Fruit fly (Drosophila melanogaster) whole organism, wandering third instar larva: ENCODE measurements around the gene CG4465.
A peak's percentile ranks its signal among the peaks of the same experiment; 100 is the strongest.

Source experiments
- Abd-B ChIP-seq: fragments of >200 bp; optimal IDR thresholded peaks from 2 replicates; lab custom pipeline; 2017; ENCODE audit warnings: missing biosample characterization, missing genetic modification characterization
- CG32264 ChIP-seq: fragments of 200-800 bp; sonication (Bioruptor generic); optimal IDR thresholded peaks from 2 replicates; lab custom pipeline; 2016; ENCODE audit warnings: missing biosample characterization, missing genetic modification characterization
- CG9705 ChIP-seq: fragments of 200-800 bp; sonication (Bioruptor generic); optimal IDR thresholded peaks from 2 replicates; lab custom pipeline; 2018; ENCODE audit warnings: missing biosample characterization, mild to moderate bottlenecking, missing genetic modification characterization
- CrebA ChIP-seq: fragments of 200-800 bp; sonication (Bioruptor generic); optimal IDR thresholded peaks from 2 replicates; lab custom pipeline; 2016; ENCODE audit warnings: missing biosample characterization, mild to moderate bottlenecking, missing genetic modification characterization, borderline replicate concordance
- Dfd ChIP-seq: fragments of >200 bp; optimal IDR thresholded peaks from 2 replicates; lab custom pipeline; 2017; ENCODE audit warnings: missing biosample characterization, missing genetic modification characterization
- Dif ChIP-seq: fragments of 200-275, 200-300 bp; sonication (Bioruptor generic); optimal IDR thresholded peaks from 2 replicates; lab custom pipeline; 2018; ENCODE audit warnings: missing biosample characterization, missing genetic modification characterization; ENCODE audit not compliant: partially characterized antibody
- GATAd ChIP-seq: sonication (Bioruptor generic); optimal IDR thresholded peaks from 2 replicates; lab custom pipeline; 2016; ENCODE audit warnings: missing biosample characterization, missing genetic modification characterization
- HLH106 ChIP-seq: fragments of 200-800 bp; optimal IDR thresholded peaks from 3 replicates; lab custom pipeline; 2019; ENCODE audit warnings: missing biosample characterization, mild to moderate bottlenecking, missing genetic modification characterization, moderate library complexity
- Hnf4 ChIP-seq: fragments of 200-800 bp; sonication (Bioruptor generic); optimal IDR thresholded peaks from 2 replicates; lab custom pipeline; 2016; ENCODE audit warnings: missing biosample characterization, mild to moderate bottlenecking, missing genetic modification characterization
- Mio ChIP-seq: sonication (Bioruptor generic); optimal IDR thresholded peaks from 2 replicates; lab custom pipeline; 2016; ENCODE audit warnings: missing biosample characterization, missing genetic modification characterization
- N ChIP-seq: fragments of >200 bp; optimal IDR thresholded peaks from 2 replicates; lab custom pipeline; 2018; ENCODE audit warnings: missing biosample characterization, missing external identifiers, missing genetic modification characterization
- OdsH ChIP-seq: fragments of 200-800 bp; sonication (Bioruptor generic); optimal IDR thresholded peaks from 2 replicates; lab custom pipeline; 2016; ENCODE audit warnings: missing biosample characterization, mild to moderate bottlenecking, missing genetic modification characterization
- Rel ChIP-seq, 2 experiments: fragments of 200-800 bp; sonication (Bioruptor generic) in 1 of 2; optimal IDR thresholded peaks; 2 replicates in 1 of 2; 3 replicates in 1 of 2; lab custom pipeline; 2016 to 2019; ENCODE audit warnings: mild to moderate bottlenecking in 2 of 2, missing biosample characterization in 2 of 2, missing genetic modification characterization in 2 of 2, moderate library complexity in 1 of 2
- Sp1 ChIP-seq: fragments of 200-800 bp; sonication (Bioruptor generic); optimal IDR thresholded peaks from 3 replicates; lab custom pipeline; 2019; ENCODE audit warnings: missing biosample characterization, mild to moderate bottlenecking, missing genetic modification characterization, moderate library complexity
- Vsx2 ChIP-seq: fragments of 200-300, 225-300 bp; sonication (Bioruptor generic); optimal IDR thresholded peaks from 2 replicates; lab custom pipeline; 2018; ENCODE audit warnings: missing biosample characterization, missing genetic modification characterization; ENCODE audit not compliant: partially characterized antibody
- br ChIP-seq: fragments of 200-800 bp; sonication (Bioruptor generic); optimal IDR thresholded peaks from 2 replicates; lab custom pipeline; 2016; ENCODE audit warnings: missing biosample characterization, missing genetic modification characterization
- brk ChIP-seq: fragments of 200-800 bp; sonication (Bioruptor generic); optimal IDR thresholded peaks from 2 replicates; lab custom pipeline; 2016; ENCODE audit warnings: missing biosample characterization, mild to moderate bottlenecking, missing genetic modification characterization
- dl ChIP-seq, 2 experiments: fragments of 175-275, 200-275 bp in 1 of 2; fragments of 200-275 bp in 1 of 2; sonication (Bioruptor generic); optimal IDR thresholded peaks; lab custom pipeline; 2018; ENCODE audit warnings: mild to moderate bottlenecking in 2 of 2, missing biosample characterization in 2 of 2, missing genetic modification characterization in 2 of 2, moderate library complexity in 2 of 2; ENCODE audit not compliant: partially characterized antibody in 2 of 2, insufficient read depth in 1 of 2
- dmrt93B ChIP-seq: fragments of 200-800 bp; sonication (Bioruptor generic); optimal IDR thresholded peaks from 2 replicates; lab custom pipeline; 2018; ENCODE audit warnings: missing biosample characterization, mild to moderate bottlenecking, missing genetic modification characterization
- dsf ChIP-seq: sonication (Bioruptor generic); optimal IDR thresholded peaks from 2 replicates; lab custom pipeline; 2016; ENCODE audit warnings: missing biosample characterization, missing genetic modification characterization, borderline replicate concordance
- ey ChIP-seq: fragments of 200-800 bp; sonication (Bioruptor generic); optimal IDR thresholded peaks from 2 replicates; lab custom pipeline; 2016; ENCODE audit warnings: missing biosample characterization, missing genetic modification characterization
- foxo ChIP-seq, 2 experiments: fragments of 200-800 bp; sonication (Bioruptor generic); optimal IDR thresholded peaks; 2 replicates in 1 of 2; 3 replicates in 1 of 2; lab custom pipeline; 2016 to 2017; ENCODE audit warnings: missing biosample characterization in 2 of 2, missing genetic modification characterization in 2 of 2
- fru ChIP-seq: fragments of 200-800 bp; sonication (Bioruptor generic); optimal IDR thresholded peaks from 3 replicates; lab custom pipeline; 2016; ENCODE audit warnings: missing biosample characterization, mild to moderate bottlenecking, missing genetic modification characterization
- h ChIP-seq: fragments of 200-800 bp; sonication (Bioruptor generic); optimal IDR thresholded peaks from 3 replicates; lab custom pipeline; 2016; ENCODE audit warnings: missing biosample characterization, mild to moderate bottlenecking, missing genetic modification characterization
- pan ChIP-seq: fragments of >200 bp; optimal IDR thresholded peaks from 2 replicates; lab custom pipeline; 2017
- psq ChIP-seq: fragments of 200-800 bp; sonication (Bioruptor generic); optimal IDR thresholded peaks from 3 replicates; lab custom pipeline; 2017; ENCODE audit warnings: missing biosample characterization, mild to moderate bottlenecking, missing genetic modification characterization, moderate library complexity
- rgr ChIP-seq: fragments of 200-800 bp; sonication (Bioruptor generic); optimal IDR thresholded peaks from 3 replicates; lab custom pipeline; 2016; ENCODE audit warnings: missing biosample characterization, mild to moderate bottlenecking, missing genetic modification characterization
- sage ChIP-seq: fragments of 200-800 bp; sonication (Bioruptor generic); optimal IDR thresholded peaks from 2 replicates; lab custom pipeline; 2016; ENCODE audit warnings: missing biosample characterization, mild to moderate bottlenecking, missing genetic modification characterization
- sv ChIP-seq: fragments of 200-800 bp; sonication (Bioruptor generic); optimal IDR thresholded peaks from 3 replicates; lab custom pipeline; 2016; ENCODE audit warnings: missing biosample characterization, missing genetic modification characterization
- tai ChIP-seq: sonication (Bioruptor generic); optimal IDR thresholded peaks from 2 replicates; lab custom pipeline; 2016; ENCODE audit warnings: missing biosample characterization, missing genetic modification characterization
- usp ChIP-seq: fragments of >200 bp; optimal IDR thresholded peaks from 2 replicates; lab custom pipeline; 2017; ENCODE audit warnings: missing biosample characterization, missing genetic modification characterization
- woc ChIP-seq: sonication (Bioruptor generic); optimal IDR thresholded peaks from 2 replicates; lab custom pipeline; 2016; ENCODE audit warnings: missing biosample characterization, mild to moderate bottlenecking, missing genetic modification characterization

CG4465 gene

DNA sequence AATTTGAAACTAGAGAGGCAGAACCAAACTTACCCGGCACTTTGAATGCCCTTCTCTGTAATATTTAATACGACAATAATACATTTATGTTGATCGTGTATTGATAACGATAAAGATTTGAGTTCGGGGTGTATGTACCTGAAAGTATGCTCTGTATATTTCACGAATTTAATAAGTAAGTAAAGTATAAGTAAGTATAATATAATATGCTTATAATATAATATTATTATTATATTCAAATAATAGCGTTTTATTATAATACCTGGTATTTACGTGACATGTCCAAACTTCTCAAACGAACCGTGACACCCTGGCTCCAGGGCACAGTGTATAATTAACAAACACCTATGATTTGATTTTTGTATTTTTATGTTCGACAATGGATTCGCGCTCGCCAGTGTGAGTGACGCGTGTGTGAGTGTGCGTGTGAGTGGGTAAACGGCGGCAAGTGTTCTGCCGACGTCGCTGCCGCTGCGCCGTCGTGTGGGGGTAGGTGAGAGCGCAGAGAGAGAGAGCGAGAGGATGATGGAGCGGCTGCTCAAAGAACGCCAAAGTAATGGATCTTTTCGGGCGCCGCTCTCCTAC is 27.9 kb downstream of the CG4465 start:
- TF ChIP-seq foxo (GFP tag; optimal IDR thresholded peaks at IDR 0.05; lab: Kevin White, UChicago) (no peak), Dif (peak; percentile 78), fru (GFP tag; lab: Kevin White, UChicago) (peak; percentile 13), Mio (no peak), CrebA (GFP tag; lab: Kevin White, UChicago) (no peak), Hnf4 (GFP tag; lab: Kevin White, UChicago) (no peak), Vsx2 (GFP tag; lab: Kevin White, UChicago) (no peak), dl (GFP tag; optimal IDR thresholded peaks at IDR 0.05; lab: Kevin White, UChicago; ENCODE audit: insufficient read depth in 1 of 2, partially characterized antibody in 2 of 2) (peak; percentile 56 to 70), dmrt93B (no peak), OdsH (no peak)

dm6 chr3R:19888156-19888784 is 29.4 kb downstream of the CG4465 start, which contains the start of gene ninaE:
Gene ninaE, minus strand, starts transcription at chr3R:19888206.
- TF ChIP-seq tai (no peak), Dfd (GFP tag; lab: Kevin White, UChicago) (no peak), sage (GFP tag; lab: Kevin White, UChicago) (no peak), CG32264 (GFP tag; lab: Kevin White, UChicago) (no peak), OdsH (no peak), N (GFP tag; lab: Kevin White, UChicago) (no peak), GATAd (GFP tag; lab: Kevin White, UChicago) (no peak)

- TF ChIP-seq woc (GFP tag; lab: Kevin White, UChicago) = no peak
- TF ChIP-seq CrebA (GFP tag; lab: Kevin White, UChicago) = no peak
- TF ChIP-seq fru (GFP tag; lab: Kevin White, UChicago) = peak; percentile 67
- TF ChIP-seq ey (GFP tag; lab: Kevin White, UChicago) = peak; percentile 74
- TF ChIP-seq CG9705 (GFP tag; lab: Kevin White, UChicago) = peak; percentile 40
- TF ChIP-seq N (GFP tag; lab: Kevin White, UChicago) = no peak
- TF ChIP-seq sage (GFP tag; lab: Kevin White, UChicago) = no peak
- peak; percentile 52 for TF ChIP-seq Rel (GFP tag; optimal IDR thresholded peaks at IDR 0.05; lab: Kevin White, UChicago)
- TF ChIP-seq Rel (tag; optimal IDR thresholded peaks at IDR 0.05; lab: Kevin White, UChicago) = peak; percentile 39
- TF ChIP-seq dmrt93B = peak; percentile 48
- TF ChIP-seq pan (lab: Kevin White, UChicago) = no peak
- peak; percentile 68 for TF ChIP-seq Sp1
- TF ChIP-seq GATAd (GFP tag; lab: Kevin White, UChicago) = no peak
- no peak for TF ChIP-seq tai
- peak; percentile 80 for TF ChIP-seq h (GFP tag; lab: Kevin White, UChicago)
- TF ChIP-seq CG32264 (GFP tag; lab: Kevin White, UChicago) = no peak
- TF ChIP-seq brk (GFP tag; lab: Kevin White, UChicago) = no peak
- peak; percentile 67 for TF ChIP-seq HLH106 (tag; lab: Kevin White, UChicago)
- TF ChIP-seq psq (GFP tag; lab: Kevin White, UChicago) = peak; percentile 17
- no peak for TF ChIP-seq usp
- TF ChIP-seq sv (GFP tag; lab: Kevin White, UChicago) = no peak
- no peak for TF ChIP-seq dsf (GFP tag; lab: Kevin White, UChicago)
- no peak for TF ChIP-seq Vsx2 (GFP tag; lab: Kevin White, UChicago)
- TF ChIP-seq Abd-B (GFP tag; lab: Kevin White, UChicago) = no peak
- TF ChIP-seq OdsH = peak; percentile 69
- TF ChIP-seq Hnf4 (GFP tag; lab: Kevin White, UChicago) = no peak
- peak; percentile 66 for TF ChIP-seq br (GFP tag; lab: Kevin White, UChicago)
- peak; percentile 60 to 79 for TF ChIP-seq foxo (GFP tag; optimal IDR thresholded peaks at IDR 0.05; lab: Kevin White, UChicago)
- no peak for TF ChIP-seq dl (GFP tag; optimal IDR thresholded peaks at IDR 0.05; lab: Kevin White, UChicago; ENCODE audit: insufficient read depth in 1 of 2, partially characterized antibody in 2 of 2)
- no peak for TF ChIP-seq Dif
- TF ChIP-seq rgr = peak; percentile 73
- TF ChIP-seq Mio = no peak
These were observed 37.2 kb downstream of the CG4465 start for dm6 chr3R:19880431-19880939.
